Worm (Caenorhabditis elegans): ENCODE measurements around the gene K03D3.5.

K03D3.5 gene

ce11 chrIV:16320410-16320809, at the start of gene K03D3.5:
Gene K03D3.5, minus strand, starts transcription at chrIV:16320510.
- TF ChIP-seq aha-1 (tag) (no peak), ceh-44 (GFP tag; IDR thresholded peaks at IDR 0.05) (no peak), zfp-2 (tag; optimal IDR thresholded peaks at IDR 0.05) (no peak), nhr-77 (tag; optimal IDR thresholded peaks at IDR 0.05) (no peak), nhr-102 (tag; optimal IDR thresholded peaks at IDR 0.05) (no peak), jun-1 (tag; optimal IDR thresholded peaks at IDR 0.05) (no peak), lsy-2 (tag; optimal IDR thresholded peaks at IDR 0.05) (no peak), dmd-8 (GFP tag; IDR thresholded peaks at IDR 0.05) (no peak), hif-1 (tag; optimal IDR thresholded peaks at IDR 0.05) (no peak), ceh-20 (GFP tag; IDR thresholded peaks at IDR 0.05) (no peak), fkh-10 (GFP tag; optimal IDR thresholded peaks at IDR 0.05) (no peak), lin-13 (GFP tag; optimal IDR thresholded peaks at IDR 0.05) (no peak), zip-2 (tag; optimal IDR thresholded peaks at IDR 0.05) (no peak), D1046.2 (GFP tag; IDR thresholded peaks at IDR 0.05) (no peak), gei-8 (GFP tag; optimal IDR thresholded peaks at IDR 0.05) (no peak), F44E2.7 (GFP tag; IDR thresholded peaks at IDR 0.05) (no peak), R02D3.7 (tag; optimal IDR thresholded peaks at IDR 0.05) (no peak)

DNA sequence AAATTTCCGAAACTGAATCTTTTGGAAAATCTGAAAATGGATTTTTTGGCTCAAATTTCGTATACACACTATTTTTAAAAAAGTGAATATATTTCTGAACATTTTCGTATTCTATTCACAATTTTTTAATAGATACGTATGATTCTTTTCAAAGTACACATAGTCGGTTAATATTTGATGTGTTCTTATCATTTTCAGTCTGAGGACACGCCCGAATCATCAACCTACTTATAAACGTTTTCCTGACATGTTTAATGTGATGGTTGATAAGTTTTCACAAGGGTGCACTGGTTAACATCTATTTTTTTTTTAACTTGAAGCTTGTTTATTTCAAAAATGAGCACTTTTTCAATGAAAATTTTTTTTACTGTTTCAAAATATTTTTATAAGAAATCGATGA, 44.3 kb upstream of the K03D3.5 start:
- no peak for TF ChIP-seq nhr-102 (tag; optimal IDR thresholded peaks at IDR 0.05)
- TF ChIP-seq daf-16 (GFP tag; optimal IDR thresholded peaks at IDR 0.05): no peak
- TF ChIP-seq daf-16 (tag; optimal IDR thresholded peaks at IDR 0.05): peak; percentile 70
- TF ChIP-seq sdz-12 (GFP tag; optimal IDR thresholded peaks at IDR 0.05): no peak
- TF ChIP-seq pqm-1 (tag; optimal IDR thresholded peaks at IDR 0.05): peak; percentile 1
- no peak for TF ChIP-seq cey-2 (tag; optimal IDR thresholded peaks at IDR 0.05; ENCODE audit: borderline replicate concordance, insufficient read depth)
- TF ChIP-seq dve-1 (tag; optimal IDR thresholded peaks at IDR 0.05; ENCODE audit: insufficient read depth): peak; percentile 49
- TF ChIP-seq aha-1 (tag): peak; percentile 56

DNA sequence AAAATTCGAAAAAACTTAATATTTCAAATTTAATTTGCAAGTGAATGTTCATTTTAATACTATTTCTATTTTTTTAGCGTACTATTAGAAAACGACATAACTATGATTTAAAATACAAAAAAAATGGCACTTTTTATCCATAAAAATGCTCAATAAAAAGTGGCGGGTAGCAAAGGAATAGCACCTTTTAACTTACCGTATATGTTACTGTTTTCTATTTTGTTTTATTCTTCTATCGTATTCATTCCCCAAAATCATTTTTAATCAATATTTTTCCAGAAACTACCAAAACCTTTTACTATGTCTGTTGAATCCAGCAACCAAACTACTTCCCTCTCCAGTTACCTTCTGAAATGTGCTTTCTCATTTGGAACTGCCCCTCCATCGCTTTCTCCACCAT, 30.4 kb upstream of the K03D3.5 start, which contains the start of gene C35D6.4:
TSS of gene C35D6.4 (plus strand) at position 301 of the 400 bp plus-strand sequence.
- TF ChIP-seq unc-62 (GFP tag; optimal IDR thresholded peaks at IDR 0.05 in 1 of 2) (no peak), unc-62 (tag; optimal IDR thresholded peaks at IDR 0.05) (no peak), mes-2 (tag; optimal IDR thresholded peaks at IDR 0.05; ENCODE audit: poor library complexity, severe bottlenecking) (no peak), tag-97 (GFP tag; IDR thresholded peaks at IDR 0.05) (no peak)

DNA sequence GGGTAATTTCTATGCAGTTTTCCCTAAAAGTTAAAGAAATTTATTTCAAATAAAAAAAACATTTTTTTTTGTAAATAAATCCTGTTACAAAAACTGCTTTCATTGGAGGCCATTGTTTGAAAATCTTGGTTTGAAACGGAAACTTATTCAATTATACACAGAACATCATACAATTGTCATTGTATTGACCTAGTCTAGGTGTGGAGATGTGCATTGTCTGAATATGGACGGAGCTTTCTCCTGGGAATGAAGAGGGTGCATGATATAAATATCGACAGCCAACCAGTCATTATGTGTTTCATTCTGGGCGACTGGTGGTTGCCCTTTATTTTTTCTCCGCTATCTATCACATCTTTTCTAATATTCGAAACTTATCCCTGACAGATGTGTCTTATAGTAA, 26.2 kb upstream of the K03D3.5 start, which contains the start of gene C35D6.3:
TSS of gene C35D6.3 (plus strand) at position 301 of the 400 bp plus-strand sequence.
- TF ChIP-seq hif-1 (tag; optimal IDR thresholded peaks at IDR 0.05) (no peak), nhr-48 (tag; optimal IDR thresholded peaks at IDR 0.05) (no peak), vab-7 (GFP tag; IDR thresholded peaks at IDR 0.05) (no peak), unc-62 (GFP tag; optimal IDR thresholded peaks at IDR 0.05 in 1 of 2) (no peak), unc-62 (tag; optimal IDR thresholded peaks at IDR 0.05) (no peak), ctbp-1 (GFP tag; IDR thresholded peaks at IDR 0.05) (no peak), aha-1 (tag) (peak; percentile 31)

ce11 chrIV:16336721-16337120, 16.4 kb upstream of the K03D3.5 start, which contains the start of gene C35D6.13:
Gene C35D6.13, plus strand, starts transcription at chrIV:16337021.
- no peak for TF ChIP-seq daf-8 (GFP tag; IDR thresholded peaks at IDR 0.05)
- no peak for TF ChIP-seq egl-43 (GFP tag; IDR thresholded peaks at IDR 0.05)
- no peak for TF ChIP-seq zfp-3 (GFP tag; conservative IDR thresholded peaks at IDR 0.05)
- no peak for TF ChIP-seq pqm-1 (tag; optimal IDR thresholded peaks at IDR 0.05)
- TF ChIP-seq lsy-2 (tag; optimal IDR thresholded peaks at IDR 0.05): no peak
- no peak for TF ChIP-seq spr-3 (GFP tag; optimal IDR thresholded peaks at IDR 0.05)
- no peak for TF ChIP-seq dmd-8 (GFP tag; IDR thresholded peaks at IDR 0.05)
- TF ChIP-seq daf-16 (GFP tag; optimal IDR thresholded peaks at IDR 0.05): no peak
- TF ChIP-seq daf-16 (tag; optimal IDR thresholded peaks at IDR 0.05): no peak
- no peak for TF ChIP-seq madf-5 (GFP tag; IDR thresholded peaks at IDR 0.05)
